Worm (Caenorhabditis elegans) whole organism, mixed stage, embryonic: ENCODE results near the gene srsx-25.

Experiments
- elt-1 ChIP-seq: sonication (generic microtip); optimal IDR thresholded peaks from 2 replicates; lab custom pipeline; 2017; ENCODE audit warnings: missing genetic modification characterization, mild to moderate bottlenecking, missing compliant biosample characterization, antibody characterized with exemption, moderate library complexity, borderline replicate concordance; ENCODE audit not compliant: insufficient read depth
- flh-1 ChIP-seq: fragments of 200-800 bp; sonication (Bioruptor generic); optimal IDR thresholded peaks from 2 replicates; lab custom pipeline; 2018; ENCODE audit warnings: mild to moderate bottlenecking, missing genetic modification characterization, moderate library complexity, missing compliant biosample characterization
- lin-32 ChIP-seq: fragments of 200-800 bp; sonication (Bioruptor generic); optimal IDR thresholded peaks from 2 replicates; lab custom pipeline; 2018; ENCODE audit warnings: mild to moderate bottlenecking, missing genetic modification characterization, missing compliant biosample characterization
- nhr-28 ChIP-seq: fragments of 150-350 bp; optimal IDR thresholded peaks from 2 replicates; lab custom pipeline; 2014; ENCODE audit warnings: missing biosample characterization, missing genetic modification characterization
- snpc-4 ChIP-seq: fragments of 150-350 bp; optimal IDR thresholded peaks from 2 replicates; lab custom pipeline; 2014; ENCODE audit warnings: missing biosample characterization, missing genetic modification characterization
- ztf-11 ChIP-seq: fragments of 150-350 bp; optimal IDR thresholded peaks from 2 replicates; lab custom pipeline; 2014; ENCODE audit warnings: missing biosample characterization, missing genetic modification characterization

DNA sequence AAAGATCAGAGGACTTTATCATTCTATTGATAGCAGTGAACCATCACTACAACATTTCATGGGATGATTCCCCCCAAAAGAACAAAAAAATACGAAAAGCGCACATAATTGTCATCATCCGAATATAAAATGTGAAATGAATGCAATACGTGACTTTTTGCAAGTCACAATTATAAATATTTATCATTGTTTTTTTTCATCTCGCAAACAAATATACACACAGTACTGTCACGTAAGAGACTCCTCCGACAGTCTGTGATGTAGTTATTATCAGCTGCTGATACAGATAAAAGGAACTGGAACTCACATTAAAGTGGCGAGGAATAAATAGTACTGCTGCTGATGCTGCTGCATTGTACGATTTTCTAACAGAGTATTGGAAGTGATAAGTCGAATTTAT is 31.4 kb downstream of the srsx-25 start:
- TF ChIP-seq ztf-11 (tag; lab: Kevin White, UChicago) (no peak), elt-1 (no peak), flh-1 (GFP tag; lab: Kevin White, UChicago) (no peak), lin-32 (GFP tag; lab: Kevin White, UChicago) (no peak), nhr-28 (no peak), snpc-4 (tag; lab: Kevin White, UChicago) (no peak)
